Fruit fly (Drosophila melanogaster) whole organism, embryonic: ENCODE measurements around the gene hkb.

ENCODE experiments used
- Atf-2 ChIP-seq: fragments of 200-800 bp; sonication (Bioruptor generic); optimal IDR thresholded peaks from 2 replicates; lab custom pipeline; 2016; ENCODE audit warnings: missing biosample characterization, missing genetic modification characterization
- CG10209 ChIP-seq: fragments of 200-800 bp; sonication (Bioruptor generic); optimal IDR thresholded peaks from 3 replicates; lab custom pipeline; 2017; ENCODE audit warnings: missing biosample characterization, mild to moderate bottlenecking, missing genetic modification characterization, missing genetic modification reagents
- CG10543 ChIP-seq: fragments of 200-800 bp; sonication (Bioruptor generic); optimal IDR thresholded peaks from 3 replicates; lab custom pipeline; 2017; ENCODE audit warnings: missing biosample characterization, mild to moderate bottlenecking, missing genetic modification characterization, moderate library complexity
- CG10959 ChIP-seq: fragments of 200-800 bp; sonication (Bioruptor generic); IDR thresholded peaks from 2 replicates; pipeline ENCODE4 v1.3.6; 2022; ENCODE audit warnings: missing biosample characterization, missing genetic modification characterization
- CG11560 ChIP-seq: fragments of 200-800 bp; sonication (Bioruptor generic); IDR thresholded peaks from 3 replicates; pipeline ENCODE4 v1.3.6; 2022; ENCODE audit warnings: missing biosample characterization, missing genetic modification characterization
- CG11723 ChIP-seq: fragments of 200-800 bp; sonication (Bioruptor generic); optimal IDR thresholded peaks from 2 replicates; lab custom pipeline; 2017; ENCODE audit warnings: missing biosample characterization, mild to moderate bottlenecking, missing genetic modification characterization
- CG13296 ChIP-seq: fragments of 200-800 bp; sonication (Bioruptor generic); optimal IDR thresholded peaks from 3 replicates; lab custom pipeline; 2018; ENCODE audit warnings: missing biosample characterization, mild to moderate bottlenecking, missing genetic modification characterization
- CG16863 ChIP-seq: fragments of 200-800 bp; sonication (Bioruptor generic); optimal IDR thresholded peaks from 3 replicates; lab custom pipeline; 2016; ENCODE audit warnings: missing biosample characterization, missing genetic modification characterization
- CG17361 ChIP-seq: fragments of 200-800 bp; sonication (Bioruptor generic); IDR thresholded peaks from 3 replicates; pipeline ENCODE4 v1.3.6; 2022; ENCODE audit warnings: missing biosample characterization, missing genetic modification characterization
- CG17912 ChIP-seq: fragments of 200-800 bp; sonication (Bioruptor generic); optimal IDR thresholded peaks from 2 replicates; lab custom pipeline; 2018; ENCODE audit warnings: missing biosample characterization, mild to moderate bottlenecking, missing genetic modification characterization
- CG18011 ChIP-seq: fragments of 200-800 bp; sonication (Bioruptor generic); optimal IDR thresholded peaks from 2 replicates; lab custom pipeline; 2017; ENCODE audit warnings: missing biosample characterization, missing genetic modification characterization, mild to moderate bottlenecking, moderate library complexity, missing genotype
- CG4360 ChIP-seq: fragments of 200-800 bp; sonication (Bioruptor generic); IDR thresholded peaks from 2 replicates; pipeline ENCODE4 v1.3.6; 2022; ENCODE audit warnings: missing biosample characterization, missing genetic modification characterization
- CG6175 ChIP-seq: fragments of 200-800 bp; sonication (Bioruptor generic); IDR thresholded peaks from 3 replicates; pipeline ENCODE4 v1.3.6; 2022; ENCODE audit warnings: missing biosample characterization, missing genetic modification characterization
- CG6813 ChIP-seq: fragments of 200-800 bp; sonication (Bioruptor generic); optimal IDR thresholded peaks from 2 replicates; lab custom pipeline; 2017; ENCODE audit warnings: missing biosample characterization, missing genetic modification characterization, mild to moderate bottlenecking, moderate library complexity, missing genetic modification reagents
- CG7271 ChIP-seq: fragments of 200-800 bp; sonication (Bioruptor generic); optimal IDR thresholded peaks from 2 replicates; lab custom pipeline; 2018; ENCODE audit warnings: missing biosample characterization, mild to moderate bottlenecking, missing genetic modification characterization, moderate library complexity
- CG8281 ChIP-seq: fragments of 200-800 bp; sonication (Bioruptor generic); optimal IDR thresholded peaks from 2 replicates; lab custom pipeline; 2018; ENCODE audit warnings: missing biosample characterization, mild to moderate bottlenecking, missing genetic modification characterization, moderate library complexity
- CG8924 ChIP-seq: fragments of 200-800 bp; optimal IDR thresholded peaks from 3 replicates; lab custom pipeline; 2019; ENCODE audit warnings: missing biosample characterization, mild to moderate bottlenecking, missing genetic modification characterization, moderate library complexity
- CG9609 ChIP-seq: fragments of 200-800 bp; sonication (Bioruptor generic); optimal IDR thresholded peaks from 3 replicates; lab custom pipeline; 2016; ENCODE audit warnings: missing biosample characterization, missing genetic modification characterization
- Chrac-16 ChIP-seq: fragments of 200-800 bp; sonication (Bioruptor generic); optimal IDR thresholded peaks from 3 replicates; lab custom pipeline; 2016; ENCODE audit warnings: missing biosample characterization, missing genetic modification characterization
- Dip3 ChIP-seq: fragments of 200-800 bp; sonication (Bioruptor generic); optimal IDR thresholded peaks from 3 replicates; lab custom pipeline; 2016; ENCODE audit warnings: missing biosample characterization, missing genetic modification characterization
- Fer2 ChIP-seq: fragments of 200-800 bp; sonication (Bioruptor generic); optimal IDR thresholded peaks from 2 replicates; lab custom pipeline; 2018; ENCODE audit warnings: missing biosample characterization, mild to moderate bottlenecking, missing genetic modification characterization, moderate library complexity
- Gsc ChIP-seq: fragments of 200-800 bp; sonication (Bioruptor generic); IDR thresholded peaks from 2 replicates; pipeline ENCODE4 v1.3.6; 2022; ENCODE audit warnings: missing biosample characterization, missing genetic modification characterization
- MBD-R2 ChIP-seq: fragments of 200-800 bp; sonication (Bioruptor generic); IDR thresholded peaks from 2 replicates; pipeline ENCODE4 v1.3.6; 2022; ENCODE audit warnings: missing biosample characterization, missing genetic modification characterization
- MESR4 ChIP-seq: fragments of 200-800 bp; sonication (Bioruptor generic); optimal IDR thresholded peaks from 2 replicates; lab custom pipeline; 2018; ENCODE audit warnings: missing biosample characterization, mild to moderate bottlenecking, missing genetic modification characterization, moderate library complexity
- Nf-YA ChIP-seq: fragments of 200-800 bp; sonication (Bioruptor generic); IDR thresholded peaks from 2 replicates; pipeline ENCODE4 v1.3.6; 2022; ENCODE audit warnings: missing biosample characterization, missing genetic modification characterization
- Ravus ChIP-seq: fragments of 200-800 bp; sonication (Bioruptor generic); IDR thresholded peaks from 2 replicates; pipeline ENCODE4 v1.3.6; 2022; ENCODE audit warnings: missing biosample characterization, missing genetic modification characterization
- TFAM ChIP-seq: fragments of 200-800 bp; sonication (Bioruptor generic); optimal IDR thresholded peaks from 2 replicates; lab custom pipeline; 2017; ENCODE audit warnings: missing biosample characterization, missing genetic modification characterization, inconsistent platforms
- ato ChIP-seq: fragments of 200-800 bp; sonication (Bioruptor generic); IDR thresholded peaks from 2 replicates; pipeline ENCODE4 v1.3.6; 2022; ENCODE audit warnings: missing biosample characterization, missing genetic modification characterization; ENCODE audit not compliant: partially characterized antibody
- bbx ChIP-seq: fragments of 200-800 bp; sonication (Bioruptor generic); IDR thresholded peaks from 2 replicates; pipeline ENCODE4 v1.3.6; 2022; ENCODE audit warnings: missing biosample characterization, missing genetic modification characterization; ENCODE audit not compliant: partially characterized antibody
- br ChIP-seq: fragments of >200 bp; optimal IDR thresholded peaks from 2 replicates; lab custom pipeline; 2017
- caup ChIP-seq: fragments of 200-800 bp; sonication (Bioruptor generic); optimal IDR thresholded peaks from 3 replicates; lab custom pipeline; 2017; ENCODE audit warnings: missing biosample characterization, mild to moderate bottlenecking, missing genetic modification characterization, moderate library complexity; ENCODE audit not compliant: severe bottlenecking
- cg ChIP-seq: fragments of 200-800 bp; sonication (Bioruptor generic); optimal IDR thresholded peaks from 3 replicates; lab custom pipeline; 2019; ENCODE audit warnings: missing biosample characterization, mild to moderate bottlenecking, missing genetic modification characterization, moderate library complexity
- ci ChIP-seq: fragments of 200-800 bp; sonication (Bioruptor generic); IDR thresholded peaks from 3 replicates; pipeline ENCODE4 v1.3.6; 2022; ENCODE audit warnings: missing biosample characterization, missing genetic modification characterization
- danr ChIP-seq: fragments of 200-800 bp; sonication (Bioruptor generic); IDR thresholded peaks from 2 replicates; pipeline ENCODE4 v1.3.6; 2022; ENCODE audit warnings: missing biosample characterization, missing genetic modification characterization
- dysf ChIP-seq: fragments of 200-800 bp; sonication (Bioruptor generic); IDR thresholded peaks from 3 replicates; pipeline ENCODE4 v1.3.6; 2022; ENCODE audit warnings: missing biosample characterization, missing genetic modification characterization
- emc ChIP-seq: fragments of 200-800 bp; sonication (Bioruptor generic); optimal IDR thresholded peaks from 2 replicates; lab custom pipeline; 2016; ENCODE audit warnings: missing biosample characterization, missing genetic modification characterization
- eve ChIP-seq, 2 experiments: fragments of >200 bp; optimal IDR thresholded peaks; 2 replicates each; lab custom pipeline; 2017; ENCODE audit warnings: missing biosample characterization in 2 of 2, missing genetic modification characterization in 2 of 2
- fd96Cb ChIP-seq: fragments of 200-800 bp; sonication (Bioruptor generic); optimal IDR thresholded peaks from 2 replicates; lab custom pipeline; 2018; ENCODE audit warnings: missing biosample characterization, mild to moderate bottlenecking, missing genetic modification characterization, moderate library complexity
- ftz-f1 ChIP-seq: fragments of 200-800 bp; sonication (Bioruptor generic); optimal IDR thresholded peaks from 2 replicates; lab custom pipeline; 2016; ENCODE audit warnings: missing biosample characterization, missing genetic modification characterization
- gsb-n ChIP-seq: fragments of 200-800 bp; sonication (Bioruptor generic); optimal IDR thresholded peaks from 3 replicates; lab custom pipeline; 2018; ENCODE audit warnings: missing biosample characterization, mild to moderate bottlenecking, missing genetic modification characterization
- jigr1 ChIP-seq: fragments of 200-800 bp; sonication (Bioruptor generic); IDR thresholded peaks from 3 replicates; pipeline ENCODE4 v1.3.6; 2022; ENCODE audit warnings: missing biosample characterization, missing genetic modification characterization
- kay ChIP-seq: fragments of 200-800 bp; sonication (Bioruptor generic); optimal IDR thresholded peaks from 2 replicates; lab custom pipeline; 2016; ENCODE audit warnings: missing biosample characterization, missing genetic modification characterization
- lilli ChIP-seq: fragments of 200-800 bp; sonication (Bioruptor generic); optimal IDR thresholded peaks from 3 replicates; lab custom pipeline; 2016; ENCODE audit warnings: missing biosample characterization, missing genetic modification characterization
- odd ChIP-seq: fragments of 200-800 bp; sonication (Bioruptor generic); optimal IDR thresholded peaks from 2 replicates; lab custom pipeline; 2017; ENCODE audit warnings: missing biosample characterization, mild to moderate bottlenecking, missing genetic modification characterization
- otp ChIP-seq: fragments of 200-800 bp; sonication (Bioruptor generic); IDR thresholded peaks from 3 replicates; pipeline ENCODE4, ENCODE4 v1.3.6; 2022; ENCODE audit warnings: missing biosample characterization, missing genetic modification characterization
- rib ChIP-seq: fragments of 200-800 bp; sonication (Bioruptor generic); IDR thresholded peaks from 2 replicates; pipeline ENCODE4 v1.3.6; 2022; ENCODE audit warnings: missing biosample characterization, missing genetic modification characterization
- sim ChIP-seq: fragments of 200-800 bp; sonication (Bioruptor generic); IDR thresholded peaks from 2 replicates; pipeline ENCODE4 v1.3.6; 2022; ENCODE audit warnings: missing biosample characterization, missing genetic modification characterization
- sima ChIP-seq: fragments of 200-800 bp; sonication (Bioruptor generic); optimal IDR thresholded peaks from 2 replicates; lab custom pipeline; 2016; ENCODE audit warnings: missing biosample characterization, missing genetic modification characterization
- sr ChIP-seq: fragments of 200-800 bp; sonication (Bioruptor generic); IDR thresholded peaks from 3 replicates; pipeline ENCODE4 v1.3.6; 2022; ENCODE audit warnings: missing biosample characterization, missing genetic modification characterization
- ttk ChIP-seq: fragments of 200-800 bp; sonication (Bioruptor generic); IDR thresholded peaks from 2 replicates; pipeline ENCODE4 v2.1.2; 2022; ENCODE audit warnings: missing biosample characterization, missing genetic modification characterization
- usp ChIP-seq: fragments of >200 bp; optimal IDR thresholded peaks from 2 replicates; lab custom pipeline; 2017; ENCODE audit warnings: missing biosample characterization, missing genetic modification characterization
- wek ChIP-seq: fragments of 200-800 bp; sonication (Bioruptor generic); optimal IDR thresholded peaks from 3 replicates; lab custom pipeline; 2018; ENCODE audit warnings: missing biosample characterization, mild to moderate bottlenecking, missing genetic modification characterization, moderate library complexity

Gene hkb

dm6 chr3R:4333964-4334363, 12.5 kb downstream of the hkb start, which contains the start of gene CG9776 (continued):
- TF ChIP-seq Gsc (no peak), danr (no peak), otp (GFP tag; lab: Robert Waterston, UW) (no peak), cg (no peak), Fer2 (tag; lab: Kevin White, UChicago) (no peak), ato (GFP tag; lab: Robert Waterston, UW) (peak; percentile 99), eve (GFP tag; optimal IDR thresholded peaks at IDR 0.05; lab: Kevin White, UChicago) (no peak), CG6813 (GFP tag; lab: Kevin White, UChicago) (no peak), MESR4 (peak; percentile 86), CG8281 (tag; lab: Kevin White, UChicago) (no peak), caup (GFP tag; lab: Kevin White, UChicago) (no peak), rib (GFP tag; lab: Robert Waterston, UW) (peak; percentile 53; the same call in 1 of the 2 replicates), ftz-f1 (peak; percentile 54), sr (no peak), usp (GFP tag; lab: Kevin White, UChicago) (no peak), CG10959 (GFP tag; lab: Robert Waterston, UW) (no peak), Atf-2 (peak; percentile 36), CG17912 (GFP tag; lab: Kevin White, UChicago) (peak; percentile 50), MBD-R2 (GFP tag; lab: Robert Waterston, UW) (peak; percentile 87), sima (GFP tag; lab: Kevin White, UChicago) (no peak), CG4360 (GFP tag; lab: Robert Waterston, UW) (no peak), Dip3 (GFP tag; lab: Kevin White, UChicago) (peak; percentile 57), emc (GFP tag; lab: Kevin White, UChicago) (no peak), Chrac-16 (GFP tag; lab: Kevin White, UChicago) (peak; percentile 41), CG18011 (peak; percentile 15), CG13296 (GFP tag; lab: Kevin White, UChicago) (no peak), ttk (GFP tag; lab: Robert Waterston, UW) (no peak), TFAM (GFP tag; lab: Kevin White, UChicago) (no peak), bbx (GFP tag; lab: Robert Waterston, UW) (peak; percentile 98), gsb-n (tag; lab: Kevin White, UChicago) (no peak), lilli (GFP tag; lab: Kevin White, UChicago) (peak; percentile 73), CG10543 (no peak), kay (GFP tag; lab: Kevin White, UChicago) (peak; percentile 53), jigr1 (GFP tag; lab: Robert Waterston, UW) (no peak), CG11723 (GFP tag; lab: Kevin White, UChicago) (peak; percentile 71), CG17361 (GFP tag; lab: Robert Waterston, UW) (no peak; the same call in 1 of the 3 replicates), CG9609 (peak; percentile 65), CG8924 (no peak), sim (no peak), CG11560 (tag; lab: Robert Waterston, UW) (peak; percentile 44; the same call in 1 of the 3 replicates), Ravus (GFP tag; lab: Robert Waterston, UW) (no peak), wek (peak; percentile 45), dysf (peak; percentile 74), odd (GFP tag; lab: Kevin White, UChicago) (no peak), CG10209 (GFP tag; lab: Kevin White, UChicago) (peak; percentile 61), Nf-YA (no peak), CG16863 (GFP tag; lab: Kevin White, UChicago) (peak; percentile 65), br (lab: Kevin White, UChicago) (no peak), CG6175 (no peak), fd96Cb (tag; lab: Kevin White, UChicago) (peak; percentile 46), CG7271 (tag; lab: Kevin White, UChicago) (peak; percentile 50), ci (GFP tag; lab: Robert Waterston, UW) (peak; percentile 72)
